Worm (Caenorhabditis elegans): ENCODE results near the gene pnp-1.

pnp-1 gene

ce11 chrIV:309526-309925 lies 11.4 kb upstream of the pnp-1 start:
- TF ChIP-seq him-1 (tag; optimal IDR thresholded peaks at IDR 0.05) (no peak), dao-5 (tag; optimal IDR thresholded peaks at IDR 0.05) (no peak), W03F9.2 (tag; optimal IDR thresholded peaks at IDR 0.05) (no peak)

DNA sequence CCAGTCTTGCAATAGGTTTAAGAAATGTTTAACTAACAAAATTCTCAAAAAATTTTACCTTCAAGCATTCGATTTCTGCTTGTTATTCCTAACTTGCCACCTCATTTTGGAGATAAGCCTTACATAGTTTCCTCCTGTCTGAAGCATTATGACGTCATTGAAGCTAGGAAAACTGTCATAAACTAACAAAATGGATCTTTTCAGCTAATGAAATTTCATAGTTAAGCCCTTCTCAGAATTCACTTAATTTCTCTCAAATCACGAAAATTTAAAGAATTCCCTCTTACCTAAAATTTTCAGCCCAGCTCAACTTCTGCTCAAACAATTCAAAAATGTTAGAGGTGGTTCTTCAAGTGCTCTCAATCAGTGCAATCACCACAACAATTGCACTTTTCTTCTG lies 9.1 kb upstream of the pnp-1 start, which contains the start of gene swt-1:
swt-1 (plus strand) TSS at position 301 of the 400 bp plus-strand sequence.
- TF ChIP-seq him-1 (tag; optimal IDR thresholded peaks at IDR 0.05) (no peak), dao-5 (tag; optimal IDR thresholded peaks at IDR 0.05) (no peak), W03F9.2 (tag; optimal IDR thresholded peaks at IDR 0.05) (no peak)

ce11 chrIV:306572-306971 lies 8.5 kb upstream of the pnp-1 start:
- no peak for TF ChIP-seq W03F9.2 (tag; optimal IDR thresholded peaks at IDR 0.05)
- TF ChIP-seq him-1 (tag; optimal IDR thresholded peaks at IDR 0.05), result no peak
- no peak for TF ChIP-seq dao-5 (tag; optimal IDR thresholded peaks at IDR 0.05)

DNA sequence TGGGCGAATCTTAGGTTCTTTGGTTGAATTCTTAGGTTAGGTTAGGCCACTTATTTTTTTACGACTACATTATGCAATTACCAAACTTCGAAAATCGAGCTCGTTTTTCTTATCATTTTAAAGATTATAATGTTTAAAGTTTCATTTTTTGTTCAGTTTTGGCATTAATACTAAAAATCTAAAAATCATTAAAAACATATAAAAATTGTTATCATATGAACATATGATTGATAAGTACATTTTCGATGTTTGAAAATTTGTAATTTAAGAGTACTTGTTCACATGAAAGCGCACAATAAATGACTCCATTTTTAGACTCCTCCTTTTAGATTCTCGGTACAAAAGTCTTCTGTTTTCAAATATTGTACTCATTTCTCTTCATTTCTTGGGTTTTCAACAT lies 7.0 kb upstream of the pnp-1 start:
- no peak for TF ChIP-seq dao-5 (tag; optimal IDR thresholded peaks at IDR 0.05)
- no peak for TF ChIP-seq him-1 (tag; optimal IDR thresholded peaks at IDR 0.05)

DNA sequence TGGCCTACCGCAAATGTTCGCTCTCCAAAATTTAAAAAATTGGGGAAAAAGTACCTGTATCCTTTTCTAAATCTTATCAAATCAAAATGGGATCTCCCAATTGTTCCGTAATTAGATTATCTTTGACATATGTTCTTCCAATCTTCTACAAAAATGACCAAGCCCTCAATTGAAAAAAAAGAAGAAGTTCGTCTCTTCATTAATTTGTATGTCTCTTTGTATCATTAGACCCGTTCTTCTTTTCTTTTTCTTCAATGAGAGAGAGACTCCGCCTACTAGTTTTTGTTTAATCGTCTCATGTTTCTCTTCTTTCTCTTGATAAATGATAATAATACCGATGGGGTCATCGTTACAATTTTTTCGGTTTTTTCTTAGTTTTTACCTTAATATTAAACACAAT lies 5.2 kb upstream of the pnp-1 start:
- no peak for TF ChIP-seq him-1 (tag; optimal IDR thresholded peaks at IDR 0.05)
- TF ChIP-seq dao-5 (tag; optimal IDR thresholded peaks at IDR 0.05), result no peak
- no peak for TF ChIP-seq W03F9.2 (tag; optimal IDR thresholded peaks at IDR 0.05)

- TF ChIP-seq W03F9.2 (tag; optimal IDR thresholded peaks at IDR 0.05) (no peak), dao-5 (tag; optimal IDR thresholded peaks at IDR 0.05) (no peak), him-1 (tag; optimal IDR thresholded peaks at IDR 0.05) (no peak)
These were observed 4.6 kb upstream of the pnp-1 start for ce11 chrIV:302743-303142.

DNA sequence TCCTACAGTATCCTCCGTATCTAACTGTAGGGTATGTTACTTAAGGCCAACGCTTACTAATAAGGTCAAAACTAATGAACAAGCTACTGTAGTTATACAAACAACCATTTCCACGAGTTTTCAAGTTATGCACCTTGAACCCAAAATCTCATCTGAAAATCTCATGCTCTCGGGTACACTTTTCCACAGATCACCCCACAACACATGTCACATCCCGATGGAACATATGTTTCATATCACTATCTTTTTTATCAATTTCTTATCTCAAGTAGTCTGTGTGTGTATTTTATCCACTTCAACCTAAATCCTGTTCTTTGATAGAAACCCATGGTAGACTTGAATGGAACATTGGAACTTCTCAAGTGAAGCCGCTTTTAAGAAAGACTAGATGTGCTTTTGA lies 2.2 kb upstream of the pnp-1 start:
- TF ChIP-seq him-1 (tag; optimal IDR thresholded peaks at IDR 0.05) (no peak), W03F9.2 (tag; optimal IDR thresholded peaks at IDR 0.05) (no peak), dao-5 (tag; optimal IDR thresholded peaks at IDR 0.05) (no peak)

- TF ChIP-seq him-1 (tag; optimal IDR thresholded peaks at IDR 0.05), result no peak
- TF ChIP-seq W03F9.2 (tag; optimal IDR thresholded peaks at IDR 0.05), result no peak
- no peak for TF ChIP-seq dao-5 (tag; optimal IDR thresholded peaks at IDR 0.05)
These were observed 1.1 kb upstream of the pnp-1 start for ce11 chrIV:299190-299589.

ce11 chrIV:296849-297248 lies 1.3 kb downstream of the pnp-1 start:
- TF ChIP-seq dao-5 (tag; optimal IDR thresholded peaks at IDR 0.05), result no peak
- no peak for TF ChIP-seq him-1 (tag; optimal IDR thresholded peaks at IDR 0.05)
- peak; percentile 27 for TF ChIP-seq W03F9.2 (tag; optimal IDR thresholded peaks at IDR 0.05)

DNA sequence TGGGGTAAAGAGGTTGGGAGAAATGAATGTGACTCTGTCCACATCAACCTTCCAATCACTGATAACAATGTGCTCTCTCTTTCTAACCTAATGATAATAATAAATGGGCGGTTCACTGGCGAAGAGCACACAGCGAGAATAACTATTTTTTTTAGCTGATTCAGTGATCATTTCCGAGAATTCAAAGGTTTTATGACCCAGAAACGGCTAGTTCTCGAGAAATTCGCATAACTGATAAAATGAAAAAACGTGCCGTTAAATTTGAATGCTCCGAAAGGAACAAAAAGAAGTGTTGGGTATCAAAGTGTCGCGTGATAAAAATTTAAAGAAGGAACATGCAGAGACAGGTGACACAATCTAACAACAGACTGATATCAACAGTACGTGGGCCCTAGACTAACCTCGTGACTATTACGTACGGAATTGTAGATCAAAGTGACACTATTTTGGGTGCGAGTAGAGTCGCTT lies 2.3 kb downstream of the pnp-1 start:
- TF ChIP-seq W03F9.2 (tag; optimal IDR thresholded peaks at IDR 0.05) (no peak), him-1 (tag; optimal IDR thresholded peaks at IDR 0.05) (no peak), dao-5 (tag; optimal IDR thresholded peaks at IDR 0.05) (no peak)

DNA sequence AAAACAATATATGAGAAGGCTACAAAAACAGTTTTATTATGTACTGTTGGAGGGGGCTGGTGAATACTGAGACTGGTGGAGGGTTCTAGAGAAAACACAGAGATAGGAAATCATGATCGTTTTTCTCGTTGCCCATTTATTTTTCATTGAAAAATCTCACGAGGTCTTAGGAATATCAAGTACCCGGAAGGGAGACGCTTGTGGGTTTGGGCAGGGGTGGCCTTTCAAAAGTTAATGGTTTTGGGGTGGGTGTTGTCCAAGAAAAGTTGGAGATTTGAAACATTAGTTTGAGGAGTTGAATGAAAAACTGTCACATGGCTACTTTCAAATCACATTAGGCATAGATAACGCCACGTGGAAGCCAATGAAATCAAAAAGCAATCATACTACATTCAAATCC lies 3.4 kb downstream of the pnp-1 start:
- TF ChIP-seq dao-5 (tag; optimal IDR thresholded peaks at IDR 0.05) (no peak), W03F9.2 (tag; optimal IDR thresholded peaks at IDR 0.05) (no peak), him-1 (tag; optimal IDR thresholded peaks at IDR 0.05) (no peak)

ce11 chrIV:293995-294700 lies 4.0 kb downstream of the pnp-1 start:
- TF ChIP-seq W03F9.2 (tag; optimal IDR thresholded peaks at IDR 0.05) (no peak), dao-5 (tag; optimal IDR thresholded peaks at IDR 0.05) (no peak)

ce11 chrIV:293163-293755 lies 4.8 kb downstream of the pnp-1 start:
- TF ChIP-seq W03F9.2 (tag; optimal IDR thresholded peaks at IDR 0.05) (no peak), dao-5 (tag; optimal IDR thresholded peaks at IDR 0.05) (no peak), him-1 (tag; optimal IDR thresholded peaks at IDR 0.05) (no peak)

DNA sequence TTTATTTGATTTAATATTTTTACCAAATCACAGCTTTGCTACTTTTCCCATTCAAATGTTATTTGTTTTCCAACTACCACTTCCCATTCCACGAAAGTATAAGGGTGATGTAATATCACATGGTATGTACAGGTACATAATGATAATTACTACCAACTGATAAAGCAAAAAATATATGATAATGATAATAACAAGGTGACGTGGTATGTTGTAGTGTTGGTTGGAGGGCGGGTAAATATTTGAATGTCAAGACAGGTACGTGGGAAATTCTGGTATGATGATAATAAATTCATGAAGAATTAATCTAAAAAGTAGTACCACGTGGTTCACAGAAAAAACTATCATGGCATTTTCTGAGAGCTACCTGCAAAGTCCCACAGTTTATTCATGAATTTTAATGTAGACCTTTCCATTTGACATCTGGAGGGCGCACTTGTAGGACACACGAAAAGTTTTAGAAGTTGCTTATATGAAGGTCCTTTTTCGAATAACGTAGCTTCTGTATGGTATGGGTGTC lies 6.2 kb downstream of the pnp-1 start:
- no peak for TF ChIP-seq him-1 (tag; optimal IDR thresholded peaks at IDR 0.05)
- no peak for TF ChIP-seq W03F9.2 (tag; optimal IDR thresholded peaks at IDR 0.05)
- TF ChIP-seq dao-5 (tag; optimal IDR thresholded peaks at IDR 0.05), result no peak

ce11 chrIV:291356-291755 lies 6.7 kb downstream of the pnp-1 start, which contains the start of gene T21D12.7:
T21D12.7 (minus strand) TSS chrIV:291456.
- TF ChIP-seq dao-5 (tag; optimal IDR thresholded peaks at IDR 0.05), result no peak
- no peak for TF ChIP-seq W03F9.2 (tag; optimal IDR thresholded peaks at IDR 0.05)
- TF ChIP-seq him-1 (tag; optimal IDR thresholded peaks at IDR 0.05), result no peak
